Fruit fly (Drosophila melanogaster) whole organism, larva: Measurements from ENCODE around the gene CG5250.

Experiments
- noc ChIP-seq: fragments of 200-800 bp; sonication (Bioruptor generic); optimal IDR thresholded peaks from 3 replicates; lab custom pipeline; 2019; ENCODE audit warnings: missing biosample characterization, mild to moderate bottlenecking, missing genetic modification characterization, moderate library complexity

CG5250 gene

dm6 chr3R:19229245-19229644, at the start of gene CG5250, which contains the start of gene Polr2M:
Gene CG5250, minus strand, starts transcription at chr3R:19229276.
Gene Polr2M, plus strand, starts transcription at chr3R:19229463.
- no peak for TF ChIP-seq noc

dm6 chr3R:19276135-19276534, 47.1 kb upstream of the CG5250 start:
- TF ChIP-seq noc, result no peak

- TF ChIP-seq noc, result no peak
These were observed 45.0 kb upstream of the CG5250 start for dm6 chr3R:19274028-19274427.

- TF ChIP-seq noc, result no peak
These were observed 42.0 kb upstream of the CG5250 start for dm6 chr3R:19271125-19271524.

- no peak for TF ChIP-seq noc
These were observed 35.7 kb upstream of the CG5250 start for dm6 chr3R:19264789-19265188.

dm6 chr3R:19256477-19256876, 27.4 kb upstream of the CG5250 start, which contains the start of gene CG14280:
Gene CG14280, plus strand, starts transcription at chr3R:19256777.
- no peak for TF ChIP-seq noc

dm6 chr3R:19255255-19255654, 26.2 kb upstream of the CG5250 start:
- no peak for TF ChIP-seq noc

- no peak for TF ChIP-seq noc
These were observed 24.9 kb upstream of the CG5250 start for dm6 chr3R:19253975-19254374.

dm6 chr3R:19250063-19250462, 21.0 kb upstream of the CG5250 start:
- no peak for TF ChIP-seq noc

dm6 chr3R:19248036-19248435, 19.0 kb upstream of the CG5250 start, which contains the start of gene CG5217:
Gene CG5217, minus strand, starts transcription at chr3R:19248136.
- no peak for TF ChIP-seq noc

dm6 chr3R:19246080-19246637, 17.1 kb upstream of the CG5250 start, which contains the start of gene unc79:
Gene unc79, minus strand, starts transcription at chr3R:19246130.
- no peak for TF ChIP-seq noc

dm6 chr3R:19245399-19245798, 16.3 kb upstream of the CG5250 start:
- no peak for TF ChIP-seq noc

- TF ChIP-seq noc, result no peak
These were observed 9.9 kb upstream of the CG5250 start for dm6 chr3R:19238934-19239333.

dm6 chr3R:19228080-19228479, 996 bp downstream of the CG5250 start, which contains the start of gene CG11703:
Gene CG11703, minus strand, starts transcription at chr3R:19228180.
- no peak for TF ChIP-seq noc

dm6 chr3R:19226137-19226873, 2.8 kb downstream of the CG5250 start, which contains the start of gene vib:
Gene vib, minus strand, starts transcription at chr3R:19226651.
- no peak for TF ChIP-seq noc

- TF ChIP-seq noc, result no peak
These were observed 3.6 kb downstream of the CG5250 start for dm6 chr3R:19225446-19225955.

dm6 chr3R:19223369-19223768, 5.7 kb downstream of the CG5250 start:
- peak; percentile 58 for TF ChIP-seq noc

- TF ChIP-seq noc, result no peak
These were observed 7.7 kb downstream of the CG5250 start for dm6 chr3R:19221350-19221749.
